Fruit fly (Drosophila melanogaster) whole organism, pupa: Measurements from ENCODE around the gene CHMP2B.

Experiments
- CG10348 ChIP-seq: fragments of 200-800 bp; sonication (Bioruptor generic); IDR thresholded peaks from 2 replicates; pipeline ENCODE4 v1.3.6; 2022; ENCODE audit warnings: missing biosample characterization, missing genetic modification characterization
- CG12605 ChIP-seq: fragments of 200-800 bp; sonication (Bioruptor generic); IDR thresholded peaks from 2 replicates; pipeline ENCODE4 v1.3.6; 2022; ENCODE audit warnings: missing biosample characterization, missing genetic modification characterization
- CG13204 ChIP-seq: fragments of 200-800 bp; sonication (Bioruptor generic); optimal IDR thresholded peaks from 2 replicates; lab custom pipeline; 2018; ENCODE audit warnings: missing biosample characterization, mild to moderate bottlenecking, missing genetic modification characterization, moderate library complexity
- CG14655 ChIP-seq: fragments of 200-800 bp; sonication (Bioruptor generic); optimal IDR thresholded peaks from 3 replicates; lab custom pipeline; 2017; ENCODE audit warnings: mild to moderate bottlenecking, missing biosample characterization, missing genetic modification reagents, missing genetic modification characterization
- CG15710 ChIP-seq: fragments of 200-800 bp; sonication (Bioruptor generic); optimal IDR thresholded peaks from 2 replicates; lab custom pipeline; 2018; ENCODE audit warnings: missing biosample characterization, mild to moderate bottlenecking, missing genetic modification characterization, moderate library complexity
- CG17806 ChIP-seq: fragments of 200-800 bp; sonication (Bioruptor generic); optimal IDR thresholded peaks from 2 replicates; lab custom pipeline; 2018; ENCODE audit warnings: missing biosample characterization, mild to moderate bottlenecking, missing genetic modification characterization, moderate library complexity
- CG32121 ChIP-seq: fragments of 200-800 bp; sonication (Bioruptor generic); IDR thresholded peaks from 2 replicates; pipeline ENCODE4 v1.3.6; 2022; ENCODE audit warnings: missing biosample characterization, missing genetic modification characterization
- CG34367 ChIP-seq: fragments of 200-800 bp; sonication (Bioruptor generic); optimal IDR thresholded peaks from 2 replicates; lab custom pipeline; 2018; ENCODE audit warnings: missing biosample characterization, mild to moderate bottlenecking, missing genetic modification characterization
- CG4496 ChIP-seq: fragments of 200-800 bp; sonication (Bioruptor generic); IDR thresholded peaks from 3 replicates; pipeline ENCODE4 v1.3.6; 2022; ENCODE audit warnings: missing biosample characterization, missing genetic modification characterization
- CG8159 ChIP-seq: fragments of 200-800 bp; sonication (Bioruptor generic); optimal IDR thresholded peaks from 3 replicates; lab custom pipeline; 2018; ENCODE audit warnings: missing biosample characterization, mild to moderate bottlenecking, missing genetic modification characterization, moderate library complexity
- CG8301 ChIP-seq: fragments of 200-800 bp; sonication (Bioruptor generic); optimal IDR thresholded peaks from 2 replicates; lab custom pipeline; 2018; ENCODE audit warnings: missing biosample characterization, mild to moderate bottlenecking, missing genetic modification characterization
- CG9948 ChIP-seq: fragments of 200-800 bp; sonication (Bioruptor generic); optimal IDR thresholded peaks from 2 replicates; lab custom pipeline; 2018; ENCODE audit warnings: missing biosample characterization, mild to moderate bottlenecking, missing genetic modification characterization, moderate library complexity
- D1 ChIP-seq: fragments of 200-800 bp; sonication (Bioruptor generic); optimal IDR thresholded peaks from 2 replicates; lab custom pipeline; 2018; ENCODE audit warnings: missing biosample characterization, mild to moderate bottlenecking, missing genetic modification characterization, moderate library complexity
- EcR ChIP-seq: fragments of 200-800 bp; sonication (Bioruptor generic); optimal IDR thresholded peaks from 3 replicates; lab custom pipeline; 2019; ENCODE audit warnings: missing biosample characterization, missing genetic modification characterization, mild to moderate bottlenecking, moderate library complexity, missing genetic modification reagents
- Ets98B ChIP-seq: fragments of 200-800 bp; sonication (Bioruptor generic); IDR thresholded peaks from 2 replicates; pipeline ENCODE4 v1.3.6; 2022; ENCODE audit warnings: missing biosample characterization, missing genetic modification characterization
- Pif1A ChIP-seq: fragments of 200-800 bp; sonication (Bioruptor generic); optimal IDR thresholded peaks from 3 replicates; lab custom pipeline; 2016; ENCODE audit warnings: missing biosample characterization, missing genetic modification characterization
- Pif1B ChIP-seq: fragments of 200-800 bp; sonication (Bioruptor generic); optimal IDR thresholded peaks from 3 replicates; lab custom pipeline; 2016; ENCODE audit warnings: missing biosample characterization, missing genetic modification characterization
- Snoo ChIP-seq: fragments of 200-800 bp; sonication (Bioruptor generic); optimal IDR thresholded peaks from 3 replicates; lab custom pipeline; 2017; ENCODE audit warnings: missing biosample characterization, mild to moderate bottlenecking, missing genetic modification characterization, inconsistent platforms
- fd96Ca ChIP-seq: fragments of 200-800 bp; sonication (Bioruptor generic); IDR thresholded peaks from 3 replicates; pipeline ENCODE4 v1.3.6; 2022; ENCODE audit warnings: missing biosample characterization, missing genetic modification characterization
- gl ChIP-seq: fragments of 200-800 bp; sonication (Bioruptor generic); optimal IDR thresholded peaks from 2 replicates; lab custom pipeline; 2018; ENCODE audit warnings: missing biosample characterization, mild to moderate bottlenecking, missing genetic modification characterization
- rn ChIP-seq: fragments of 200-800 bp; sonication (Bioruptor generic); IDR thresholded peaks from 2 replicates; pipeline ENCODE4 v1.3.6; 2022; ENCODE audit warnings: missing biosample characterization, missing genetic modification characterization

CHMP2B gene

DNA sequence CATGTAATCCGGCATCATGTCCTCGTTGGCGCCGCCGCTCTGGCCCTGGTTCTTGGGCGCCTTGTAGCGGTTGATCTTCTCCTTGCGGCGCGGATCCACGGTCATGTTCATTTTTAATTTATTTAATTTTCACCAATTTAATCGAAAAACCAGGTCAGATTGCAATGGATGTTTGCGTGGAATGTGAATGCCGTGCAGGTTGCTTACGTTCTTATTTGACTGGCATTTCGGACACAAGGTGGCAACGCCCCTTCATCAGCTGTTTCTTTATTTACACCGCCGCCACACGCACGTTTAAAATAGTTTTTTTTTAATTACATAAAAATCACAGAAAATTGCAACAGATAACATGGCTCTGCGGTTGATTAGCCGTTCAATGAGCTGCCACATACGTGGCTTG is 3.3 kb upstream of the CHMP2B start, which contains the start of the genes CG10674 and CG4611:
Gene CG10674 (minus strand): TSS at position 170 of the 400 bp plus-strand sequence.
Gene CG4611 (plus strand): TSS at position 254 of the 400 bp plus-strand sequence.
- TF ChIP-seq CG14655 (GFP tag; lab: Kevin White, UChicago) (no peak), CG10348 (GFP tag; lab: Robert Waterston, UW) (no peak), CG15710 (tag; lab: Kevin White, UChicago) (no peak)

DNA sequence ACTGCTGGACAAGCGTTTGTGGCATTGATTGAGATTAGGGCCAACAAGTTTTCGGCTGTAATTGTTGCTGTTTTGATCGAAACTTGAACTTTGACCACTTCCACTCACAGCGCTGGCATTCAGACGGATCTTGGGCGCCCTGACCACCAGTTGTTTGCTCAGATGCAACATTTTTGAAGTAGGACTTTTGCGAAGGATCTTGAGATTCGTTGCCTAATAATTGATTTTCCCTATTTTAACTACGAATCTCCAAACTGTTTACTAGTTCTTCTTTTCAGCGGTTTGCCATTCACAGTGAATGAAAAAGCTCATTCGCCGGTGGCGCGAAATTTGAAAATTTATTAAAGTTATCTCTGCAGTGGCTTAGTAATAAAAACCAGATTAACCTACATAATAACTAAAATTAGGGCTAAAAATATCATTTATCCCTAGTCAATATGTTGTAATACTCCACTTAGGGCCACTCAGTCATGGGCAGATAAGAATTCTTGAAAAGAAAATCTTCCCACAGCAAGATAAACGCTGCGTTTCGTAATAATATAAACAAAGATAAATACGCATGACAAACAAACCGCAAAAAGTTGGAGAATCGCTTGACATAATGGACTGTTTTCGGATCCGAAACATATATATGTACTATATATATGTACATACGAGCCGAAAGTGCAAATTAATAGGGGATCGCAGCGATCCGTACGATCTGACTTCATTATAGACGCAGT is 2.1 kb downstream of the CHMP2B start, which contains the start of the genes Dhrs4 and Gdap1:
Gene Dhrs4 (minus strand): TSS at position 267 of the 722 bp plus-strand sequence.
Gene Gdap1 (plus strand): TSS at position 574 of the 722 bp plus-strand sequence.
- peak; percentile 69 for TF ChIP-seq gl (tag; lab: Kevin White, UChicago)
- TF ChIP-seq fd96Ca: 0 out of 3 replicates have a peak, but pooled peaks have one; percentile 30
- TF ChIP-seq CG9948 (tag; lab: Kevin White, UChicago): no peak
- 0 out of 2 replicates have a peak, but pooled peaks have one; percentile 18 for TF ChIP-seq Ets98B (GFP tag; lab: Robert Waterston, UW)
- no peak for TF ChIP-seq Pif1A (GFP tag; lab: Kevin White, UChicago)
- no peak for TF ChIP-seq Pif1B
- TF ChIP-seq Snoo (tag; lab: Kevin White, UChicago): peak; percentile 9
- no peak for TF ChIP-seq CG17806 (tag; lab: Kevin White, UChicago)
- TF ChIP-seq CG10348 (GFP tag; lab: Robert Waterston, UW): no peak
- TF ChIP-seq CG4496: no peak
- no peak for TF ChIP-seq CG8159
- no peak for TF ChIP-seq CG12605
- no peak for TF ChIP-seq CG14655 (GFP tag; lab: Kevin White, UChicago)
- TF ChIP-seq CG13204: no peak
- TF ChIP-seq EcR: no peak
- no peak for TF ChIP-seq CG8301 (tag; lab: Kevin White, UChicago)
- TF ChIP-seq CG15710 (tag; lab: Kevin White, UChicago): no peak
- TF ChIP-seq rn (GFP tag; lab: Robert Waterston, UW): no peak
- no peak for TF ChIP-seq D1 (tag; lab: Kevin White, UChicago)
- no peak for TF ChIP-seq CG32121 (GFP tag; lab: Robert Waterston, UW)
- TF ChIP-seq CG34367: no peak

dm6 chr3L:5145814-5146244 is 6.4 kb downstream of the CHMP2B start, which contains the start of the genes Fitm and AlaRS-m:
Gene Fitm, minus strand, starts transcription at chr3L:5146063.
Gene AlaRS-m, plus strand, starts transcription at chr3L:5146098.
- TF ChIP-seq CG8159: no peak
- no peak for TF ChIP-seq EcR
- TF ChIP-seq D1 (tag; lab: Kevin White, UChicago): no peak
- no peak for TF ChIP-seq CG10348 (GFP tag; lab: Robert Waterston, UW)
- TF ChIP-seq fd96Ca: no peak
- no peak for TF ChIP-seq Ets98B (GFP tag; lab: Robert Waterston, UW)
- no peak for TF ChIP-seq Pif1A (GFP tag; lab: Kevin White, UChicago)
- TF ChIP-seq CG32121 (GFP tag; lab: Robert Waterston, UW): no peak
- no peak for TF ChIP-seq CG8301 (tag; lab: Kevin White, UChicago)
- no peak for TF ChIP-seq CG34367
- no peak for TF ChIP-seq rn (GFP tag; lab: Robert Waterston, UW)
- TF ChIP-seq Snoo (tag; lab: Kevin White, UChicago): no peak
- TF ChIP-seq CG4496: no peak

DNA sequence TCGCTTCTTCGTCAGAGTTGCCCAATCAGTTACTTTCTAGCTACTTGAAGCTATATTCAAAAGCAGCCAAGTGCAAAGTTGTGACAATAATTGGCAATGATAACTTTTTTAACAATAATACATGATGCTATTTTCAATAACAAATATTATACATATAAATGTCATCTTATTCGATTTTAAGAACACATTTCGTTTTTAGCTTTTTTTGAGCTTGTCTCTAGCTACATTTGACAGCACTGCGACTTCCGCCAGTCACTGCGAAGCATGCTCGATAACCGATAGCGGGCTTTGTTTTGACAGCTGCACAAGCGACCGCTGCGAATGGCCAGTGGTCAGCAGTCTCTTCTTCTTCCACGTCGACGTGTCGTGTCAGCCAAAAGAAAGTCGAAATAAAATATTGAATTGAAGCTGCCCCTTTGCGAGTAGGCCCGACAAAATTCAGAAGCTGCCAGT is 13.0 kb downstream of the CHMP2B start, which contains the start of the genes Gen and Srp54k:
Gene Gen (minus strand): TSS at position 23 of the 453 bp plus-strand sequence.
Gene Srp54k (plus strand): TSS at position 325 of the 453 bp plus-strand sequence.
- TF ChIP-seq CG15710 (tag; lab: Kevin White, UChicago) (peak; percentile 31), CG4496 (peak; percentile 12; the same call in 1 of the 3 replicates), CG13204 (no peak)

DNA sequence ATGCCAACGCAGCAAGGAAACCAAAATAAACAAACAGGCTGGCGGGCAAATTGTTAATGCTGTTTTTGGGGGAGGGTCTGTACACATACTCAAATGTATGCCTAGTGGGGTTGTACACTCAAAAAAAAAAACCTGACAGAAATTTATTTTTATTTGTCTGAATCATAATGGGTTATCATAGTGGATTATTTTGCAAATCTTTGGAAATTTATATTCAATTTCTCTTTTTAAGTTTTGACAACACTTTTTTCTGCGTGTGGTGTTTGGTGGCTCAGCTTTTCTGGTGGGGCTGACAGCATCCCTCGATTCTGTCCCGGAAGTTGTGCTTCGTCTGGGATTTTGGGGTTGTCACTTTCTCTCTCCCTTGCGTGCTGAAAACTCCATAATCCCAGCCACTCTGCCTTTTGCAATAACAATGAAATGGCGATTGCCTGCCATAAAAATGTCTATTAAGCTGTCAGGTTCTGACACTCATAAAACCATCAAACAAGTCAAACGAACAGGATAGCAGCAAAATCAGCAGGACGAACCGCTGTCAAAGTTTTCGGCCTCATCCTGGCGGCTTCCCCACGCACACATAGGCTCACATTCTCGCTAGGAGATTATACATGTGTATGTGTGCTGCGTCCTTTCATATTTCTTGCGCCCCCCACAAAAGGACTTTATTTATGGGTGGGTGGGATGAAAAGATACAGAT is 15.6 kb downstream of the CHMP2B start:
- TF ChIP-seq Ets98B (GFP tag; lab: Robert Waterston, UW): no peak
- TF ChIP-seq CG17806 (tag; lab: Kevin White, UChicago): peak; percentile 51
- TF ChIP-seq CG8159: no peak
- TF ChIP-seq CG34367: no peak
- TF ChIP-seq Pif1A (GFP tag; lab: Kevin White, UChicago): no peak
- no peak for TF ChIP-seq CG13204
- peak; percentile 68 for TF ChIP-seq CG4496
- no peak for TF ChIP-seq rn (GFP tag; lab: Robert Waterston, UW)
- TF ChIP-seq CG14655 (GFP tag; lab: Kevin White, UChicago): no peak
- no peak for TF ChIP-seq EcR
- no peak for TF ChIP-seq fd96Ca
- TF ChIP-seq CG8301 (tag; lab: Kevin White, UChicago): no peak
- TF ChIP-seq Pif1B: no peak
- TF ChIP-seq CG9948 (tag; lab: Kevin White, UChicago): no peak
- peak; percentile 52 for TF ChIP-seq CG15710 (tag; lab: Kevin White, UChicago)
- TF ChIP-seq CG12605: no peak
- TF ChIP-seq CG10348 (GFP tag; lab: Robert Waterston, UW): no peak
- TF ChIP-seq D1 (tag; lab: Kevin White, UChicago): no peak
- TF ChIP-seq gl (tag; lab: Kevin White, UChicago): no peak
- peak; percentile 44 for TF ChIP-seq Snoo (tag; lab: Kevin White, UChicago)
- peak; percentile 49; the same call in 1 of the 2 replicates for TF ChIP-seq CG32121 (GFP tag; lab: Robert Waterston, UW)
